Fruit fly (Drosophila melanogaster): Measurements from ENCODE around the gene Osi10b.

The Osi10b gene

DNA sequence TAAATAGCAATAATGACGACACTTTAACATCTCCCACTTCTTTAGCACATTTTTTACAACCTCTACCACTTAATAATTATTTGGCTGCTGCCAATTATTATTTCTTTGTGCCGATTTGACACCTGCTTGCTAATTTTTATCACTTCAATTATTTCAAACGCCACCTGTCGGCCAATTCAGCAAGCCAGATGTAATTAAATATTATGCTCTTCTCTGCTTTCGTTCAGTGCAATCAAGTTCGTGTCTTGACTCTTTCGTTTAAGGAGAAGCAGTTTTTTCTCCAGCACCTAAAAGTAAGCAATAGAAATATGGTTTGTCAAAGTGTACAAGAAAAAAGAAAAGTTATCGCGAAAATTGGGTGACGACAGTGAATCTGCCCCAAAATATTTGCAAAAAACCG, 11.6 kb upstream of the Osi10b start:
- peak; percentile 38 for TF ChIP-seq Myc (optimal IDR thresholded peaks at IDR 0.05)
- TF ChIP-seq psq (GFP tag; optimal IDR thresholded peaks at IDR 0.05): no peak

DNA sequence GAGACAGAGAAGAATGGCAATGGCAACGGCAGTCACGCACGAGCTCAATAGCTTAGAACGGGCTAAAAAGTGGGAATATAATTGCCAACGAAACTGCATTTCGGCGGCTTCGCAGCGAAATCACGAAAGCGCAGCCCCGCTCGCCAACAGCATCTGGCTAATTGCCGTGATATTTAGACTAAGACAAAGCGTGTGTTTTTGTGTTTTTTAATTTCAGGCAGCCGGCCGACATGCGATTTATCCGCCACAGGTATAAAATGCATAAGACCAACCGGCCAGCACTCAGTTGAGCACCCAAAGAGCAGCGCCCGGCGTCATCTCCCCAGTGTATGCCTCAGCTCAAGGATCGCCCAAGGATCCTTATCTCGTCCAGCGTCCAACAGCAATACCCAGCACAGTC, 11.1 kb upstream of the Osi10b start, which contains the start of gene Osi8:
TSS of gene Osi8 (plus strand) at position 301 of the 400 bp plus-strand sequence.
- TF ChIP-seq HLH106 (tag; optimal IDR thresholded peaks at IDR 0.05): no peak
- TF ChIP-seq Mio (GFP tag; optimal IDR thresholded peaks at IDR 0.05): no peak
- no peak for TF ChIP-seq CG32264 (GFP tag; optimal IDR thresholded peaks at IDR 0.05)
- TF ChIP-seq h (GFP tag; optimal IDR thresholded peaks at IDR 0.05): no peak
- no peak for TF ChIP-seq sv (GFP tag; optimal IDR thresholded peaks at IDR 0.05)
- no peak for TF ChIP-seq N (GFP tag; optimal IDR thresholded peaks at IDR 0.05)
- TF ChIP-seq CrebA (GFP tag; optimal IDR thresholded peaks at IDR 0.05; ENCODE audit: borderline replicate concordance): no peak
- no peak for TF ChIP-seq dmrt93B (GFP tag; optimal IDR thresholded peaks at IDR 0.05)
- no peak for TF ChIP-seq OdsH (GFP tag; optimal IDR thresholded peaks at IDR 0.05)
- TF ChIP-seq usp (GFP tag; optimal IDR thresholded peaks at IDR 0.05): no peak
- TF ChIP-seq br (GFP tag; optimal IDR thresholded peaks at IDR 0.05): no peak
- TF ChIP-seq sage (GFP tag; optimal IDR thresholded peaks at IDR 0.05): no peak
- no peak for TF ChIP-seq lola (GFP tag; optimal IDR thresholded peaks at IDR 0.05)
- TF ChIP-seq Jra (GFP tag; optimal IDR thresholded peaks at IDR 0.05): no peak
- TF ChIP-seq ey (GFP tag; optimal IDR thresholded peaks at IDR 0.05): no peak
- TF ChIP-seq brk (GFP tag; optimal IDR thresholded peaks at IDR 0.05): no peak
- TF ChIP-seq Dif (GFP tag; optimal IDR thresholded peaks at IDR 0.05; ENCODE audit: partially characterized antibody): no peak
- TF ChIP-seq Hr83 (GFP tag; optimal IDR thresholded peaks at IDR 0.05; ENCODE audit: poor library complexity, severe bottlenecking): no peak

dm6 chr3R:6259837-6260236, 6.2 kb upstream of the Osi10b start, which contains the start of gene Osi9:
Gene Osi9, plus strand, starts transcription at chr3R:6260211.
- TF ChIP-seq N (GFP tag; optimal IDR thresholded peaks at IDR 0.05): no peak

dm6 chr3R:6263658-6264057, 2.3 kb upstream of the Osi10b start, which contains the start of gene Osi10a:
Gene Osi10a, plus strand, starts transcription at chr3R:6263958.
- TF ChIP-seq br (GFP tag; optimal IDR thresholded peaks at IDR 0.05) (no peak), brk (GFP tag; optimal IDR thresholded peaks at IDR 0.05) (no peak), Jra (GFP tag; optimal IDR thresholded peaks at IDR 0.05) (no peak), Hnf4 (GFP tag; optimal IDR thresholded peaks at IDR 0.05) (no peak), Abd-B (GFP tag; optimal IDR thresholded peaks at IDR 0.05) (no peak), psq (GFP tag; optimal IDR thresholded peaks at IDR 0.05) (no peak), Rel (GFP tag; optimal IDR thresholded peaks at IDR 0.05) (no peak), Rel (tag; optimal IDR thresholded peaks at IDR 0.05) (no peak), fru (GFP tag; optimal IDR thresholded peaks at IDR 0.05) (no peak), Vsx2 (GFP tag; optimal IDR thresholded peaks at IDR 0.05; ENCODE audit: partially characterized antibody) (no peak), GATAd (GFP tag; optimal IDR thresholded peaks at IDR 0.05) (no peak), woc (GFP tag; optimal IDR thresholded peaks at IDR 0.05) (no peak), Dif (GFP tag; optimal IDR thresholded peaks at IDR 0.05; ENCODE audit: partially characterized antibody) (no peak), HLH106 (tag; optimal IDR thresholded peaks at IDR 0.05) (no peak)

dm6 chr3R:6268657-6269056, 2.7 kb downstream of the Osi10b start, which contains the start of gene Osi11:
Gene Osi11, minus strand, starts transcription at chr3R:6268757.
- TF ChIP-seq Hr83 (GFP tag; optimal IDR thresholded peaks at IDR 0.05; ENCODE audit: poor library complexity, severe bottlenecking) (no peak), N (GFP tag; optimal IDR thresholded peaks at IDR 0.05) (no peak), OdsH (GFP tag; optimal IDR thresholded peaks at IDR 0.05) (no peak), Hnf4 (GFP tag; optimal IDR thresholded peaks at IDR 0.05) (no peak), Hr78 (GFP tag; optimal IDR thresholded peaks at IDR 0.05) (no peak), dl (GFP tag; optimal IDR thresholded peaks at IDR 0.05; ENCODE audit: insufficient read depth in 1 of 2, partially characterized antibody in 2 of 2) (no peak), dmrt93B (GFP tag; optimal IDR thresholded peaks at IDR 0.05) (no peak)

DNA sequence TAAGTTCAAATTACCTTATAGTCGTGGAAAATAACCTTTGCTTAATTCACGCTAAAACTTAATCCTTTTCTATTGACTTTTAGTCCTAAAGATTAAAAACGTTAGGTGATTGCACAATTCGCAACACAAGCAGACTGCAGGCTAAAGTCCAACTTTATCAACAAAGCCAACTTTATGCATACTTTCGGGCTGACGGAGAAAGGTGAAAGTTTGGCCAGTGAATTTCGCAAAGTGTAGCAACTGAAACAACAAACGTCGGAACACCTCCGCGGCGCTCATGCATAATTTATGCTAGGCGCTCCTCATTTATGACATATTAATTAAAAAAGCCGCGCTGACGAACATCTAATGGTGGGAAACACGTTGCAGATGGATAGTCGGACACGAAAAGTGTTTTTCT, 4.0 kb downstream of the Osi10b start:
- TF ChIP-seq sv (GFP tag; optimal IDR thresholded peaks at IDR 0.05): no peak
- TF ChIP-seq dmrt93B (GFP tag; optimal IDR thresholded peaks at IDR 0.05): no peak
- TF ChIP-seq br (GFP tag; optimal IDR thresholded peaks at IDR 0.05): no peak
- no peak for TF ChIP-seq h (GFP tag; optimal IDR thresholded peaks at IDR 0.05)
- no peak for TF ChIP-seq brk (GFP tag; optimal IDR thresholded peaks at IDR 0.05)
- TF ChIP-seq Dfd (GFP tag; optimal IDR thresholded peaks at IDR 0.05): no peak
- no peak for TF ChIP-seq Hnf4 (GFP tag; optimal IDR thresholded peaks at IDR 0.05)
- TF ChIP-seq Abd-B (GFP tag; optimal IDR thresholded peaks at IDR 0.05): no peak
- TF ChIP-seq fru (GFP tag; optimal IDR thresholded peaks at IDR 0.05): no peak
- TF ChIP-seq jim (GFP tag; optimal IDR thresholded peaks at IDR 0.05): no peak
- TF ChIP-seq HLH106 (tag; optimal IDR thresholded peaks at IDR 0.05): no peak
